Fruit fly (Drosophila melanogaster) whole organism, adult: ENCODE results near the gene Art8.

Experiments used
- CG11617 ChIP-seq: fragments of 200-800 bp; sonication (Bioruptor generic); optimal IDR thresholded peaks from 2 replicates; lab custom pipeline; 2017; ENCODE audit warnings: mild to moderate bottlenecking, missing biosample characterization, missing genetic modification reagents, missing genetic modification characterization
- CG1620 ChIP-seq: fragments of 200-800 bp; sonication (Bioruptor generic); optimal IDR thresholded peaks from 2 replicates; lab custom pipeline; 2016; ENCODE audit warnings: missing biosample characterization, missing genetic modification characterization
- CG33017 ChIP-seq: fragments of 200-800 bp; sonication (Bioruptor generic); optimal IDR thresholded peaks from 2 replicates; lab custom pipeline; 2018; ENCODE audit warnings: missing biosample characterization, mild to moderate bottlenecking, missing genetic modification characterization, moderate library complexity
- CG5204 ChIP-seq: fragments of 200-800 bp; sonication (Bioruptor generic); optimal IDR thresholded peaks from 2 replicates; lab custom pipeline; 2016; ENCODE audit warnings: missing biosample characterization, missing genetic modification characterization
- CG7045 ChIP-seq: fragments of 200-800 bp; sonication (Bioruptor generic); optimal IDR thresholded peaks from 2 replicates; lab custom pipeline; 2017; ENCODE audit warnings: missing biosample characterization, mild to moderate bottlenecking, missing genetic modification characterization
- Crg-1 ChIP-seq: fragments of 200-800 bp; sonication (Bioruptor generic); optimal IDR thresholded peaks from 2 replicates; lab custom pipeline; 2016; ENCODE audit warnings: missing biosample characterization, missing genetic modification characterization
- Hr96 ChIP-seq: fragments of 200-800 bp; sonication (Bioruptor generic); optimal IDR thresholded peaks from 2 replicates; lab custom pipeline; 2016; ENCODE audit warnings: missing biosample characterization, missing genetic modification characterization
- Mnt ChIP-seq: fragments of 200-800 bp; sonication (Bioruptor generic); optimal IDR thresholded peaks from 2 replicates; lab custom pipeline; 2016; ENCODE audit warnings: missing biosample characterization, mild to moderate bottlenecking, missing genetic modification characterization
- bab1 ChIP-seq: fragments of 200-800 bp; sonication (Bioruptor generic); optimal IDR thresholded peaks from 3 replicates; lab custom pipeline; 2019; ENCODE audit warnings: missing biosample characterization, mild to moderate bottlenecking, missing genetic modification characterization, moderate library complexity
- cic ChIP-seq: fragments of 200-800 bp; sonication (Bioruptor generic); optimal IDR thresholded peaks from 2 replicates; lab custom pipeline; 2017; ENCODE audit warnings: missing biosample characterization, mild to moderate bottlenecking, missing genetic modification characterization, moderate library complexity
- cnc ChIP-seq, 2 experiments: fragments of >200 bp; optimal IDR thresholded peaks; 2 replicates each; lab custom pipeline; 2017
- kay ChIP-seq: fragments of 200-800 bp; sonication (Bioruptor generic); peaks from one replicate; lab custom pipeline; 2016; ENCODE audit warnings: missing biosample characterization, missing genetic modification characterization, borderline replicate concordance
- pad ChIP-seq: fragments of 200-800 bp; sonication (Bioruptor generic); optimal IDR thresholded peaks from 3 replicates; lab custom pipeline; 2017; ENCODE audit warnings: missing biosample characterization, missing genetic modification characterization, mild to moderate bottlenecking, moderate library complexity, missing genetic modification reagents
- toe ChIP-seq: fragments of 200-800 bp; sonication (Bioruptor generic); optimal IDR thresholded peaks from 2 replicates; lab custom pipeline; 2016; ENCODE audit warnings: missing biosample characterization, missing genetic modification characterization

DNA sequence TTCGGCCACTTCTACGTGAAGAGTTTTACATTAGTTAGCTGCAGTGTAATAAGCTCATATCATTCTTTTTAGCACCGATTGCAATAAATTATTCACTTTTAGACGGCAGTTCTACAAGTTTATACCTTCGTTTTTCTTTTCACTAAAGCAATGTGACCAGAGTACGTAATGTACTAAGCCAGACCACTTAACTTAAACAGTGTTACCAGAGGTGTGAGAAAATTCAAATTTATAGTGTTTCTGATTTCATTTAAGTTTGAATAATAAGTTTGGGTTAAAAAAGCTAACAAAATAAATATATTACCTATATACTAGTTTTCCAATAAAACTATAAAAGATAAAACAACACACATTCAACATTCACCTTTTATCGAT, 42.9 kb downstream of the Art8 start:
- TF ChIP-seq Hr96 (GFP tag; lab: Kevin White, UChicago) (no peak), kay (GFP tag; lab: Kevin White, UChicago) (no peak), CG7045 (no peak), CG5204 (no peak), cic (GFP tag; lab: Kevin White, UChicago) (no peak), bab1 (no peak), CG11617 (GFP tag; lab: Kevin White, UChicago) (no peak), CG33017 (no peak), pad (GFP tag; lab: Kevin White, UChicago) (no peak), Mnt (GFP tag; lab: Kevin White, UChicago) (no peak), cnc (optimal IDR thresholded peaks at IDR 0.05; lab: Kevin White, UChicago) (no peak), CG1620 (GFP tag; lab: Kevin White, UChicago) (no peak), Crg-1 (no peak), toe (GFP tag; lab: Kevin White, UChicago) (no peak)
